Fruit fly (Drosophila melanogaster): ENCODE results near the gene mtgo.

Gene mtgo

dm6 chr2L:16500469-16500868 lies 44.3 kb upstream of the mtgo start (continued):
- TF ChIP-seq CG8089 (GFP tag; optimal IDR thresholded peaks at IDR 0.05) (peak; percentile 58), CG11560 (tag; IDR thresholded peaks at IDR 0.05) (peak; percentile 80), Camta (GFP tag; optimal IDR thresholded peaks at IDR 0.05) (peak; percentile 74), crol (GFP tag; IDR thresholded peaks at IDR 0.05) (peak; percentile 72), oc (tag; optimal IDR thresholded peaks at IDR 0.05) (peak; percentile 93), CG17186 (GFP tag; optimal IDR thresholded peaks at IDR 0.05) (peak; percentile 43), trh (GFP tag; optimal IDR thresholded peaks at IDR 0.05) (peak; percentile 65), CG7745 (tag; optimal IDR thresholded peaks at IDR 0.05) (no peak), sim (GFP tag; IDR thresholded peaks at IDR 0.05) (peak; percentile 87), CG31441 (GFP tag; IDR thresholded peaks at IDR 0.05) (peak; percentile 74), wek (GFP tag; optimal IDR thresholded peaks at IDR 0.05) (peak; percentile 77), ssp (GFP tag; IDR thresholded peaks at IDR 0.05) (peak; percentile 83), pros (GFP tag; optimal IDR thresholded peaks at IDR 0.05) (peak; percentile 35), CG14050 (GFP tag; IDR thresholded peaks at IDR 0.05) (peak; percentile 87), ap (GFP tag; IDR thresholded peaks at IDR 0.05) (peak; percentile 86), unpg (GFP tag; optimal IDR thresholded peaks at IDR 0.05) (peak; percentile 95), CG15269 (tag; optimal IDR thresholded peaks at IDR 0.05) (peak; percentile 92), pb (GFP tag; optimal IDR thresholded peaks at IDR 0.05) (peak; percentile 34), CG7271 (tag; optimal IDR thresholded peaks at IDR 0.05) (peak; percentile 67), CG17359 (tag; optimal IDR thresholded peaks at IDR 0.05) (peak; percentile 89), pita (GFP tag; optimal IDR thresholded peaks at IDR 0.05) (no peak), Sry-β (GFP tag; optimal IDR thresholded peaks at IDR 0.05) (no peak), knrl (GFP tag; IDR thresholded peaks at IDR 0.05; ENCODE audit: partially characterized antibody) (no peak), fd102C (GFP tag; optimal IDR thresholded peaks at IDR 0.05) (peak; percentile 62), CG6689 (GFP tag; IDR thresholded peaks at IDR 0.05) (peak; percentile 93), D19B (GFP tag; optimal IDR thresholded peaks at IDR 0.05) (peak; percentile 24), gro (GFP tag; optimal IDR thresholded peaks at IDR 0.05) (peak; percentile 76), jing (GFP tag; optimal IDR thresholded peaks at IDR 0.05) (peak; percentile 80), Dip2 (GFP tag; IDR thresholded peaks at IDR 0.05) (no peak), CG2116 (GFP tag; optimal IDR thresholded peaks at IDR 0.05) (peak; percentile 33), CG2199 (GFP tag; IDR thresholded peaks at IDR 0.05) (peak; percentile 94; the same call in 2 of the 3 replicates), slp2 (GFP tag; optimal IDR thresholded peaks at IDR 0.05) (peak; percentile 90), CG15011 (GFP tag; optimal IDR thresholded peaks at IDR 0.05) (peak; percentile 66), Hr3 (GFP tag; optimal IDR thresholded peaks at IDR 0.05) (peak; percentile 91), gt (GFP tag; IDR thresholded peaks at IDR 0.05) (peak; percentile 87), CG7839 (tag; optimal IDR thresholded peaks at IDR 0.05) (peak; percentile 92), CG1602 (GFP tag; optimal IDR thresholded peaks at IDR 0.05) (peak; percentile 84), tx (GFP tag; optimal IDR thresholded peaks at IDR 0.05) (peak; percentile 40), Doc2 (GFP tag; IDR thresholded peaks at IDR 0.05) (no peak), CG8765 (GFP tag; IDR thresholded peaks at IDR 0.05) (peak; percentile 92), CG12659 (GFP tag; optimal IDR thresholded peaks at IDR 0.05) (peak; percentile 87), CG13624 (GFP tag; optimal IDR thresholded peaks at IDR 0.05) (peak; percentile 68), CG3281 (GFP tag; optimal IDR thresholded peaks at IDR 0.05) (peak; percentile 78), sens (GFP tag) (peak; percentile 69), ewg (GFP tag; optimal IDR thresholded peaks at IDR 0.05) (peak; percentile 83), ab (GFP tag; optimal IDR thresholded peaks at IDR 0.05) (peak; percentile 78), zfh2 (GFP tag; optimal IDR thresholded peaks at IDR 0.05) (peak; percentile 57), grau (tag; optimal IDR thresholded peaks at IDR 0.05) (peak; percentile 98), Sox102F (GFP tag; optimal IDR thresholded peaks at IDR 0.05) (peak; percentile 94), CG15479 (GFP tag; optimal IDR thresholded peaks at IDR 0.05) (peak; percentile 11), CG16779 (GFP tag; IDR thresholded peaks at IDR 0.05) (peak; percentile 70), ftz-f1 (GFP tag; optimal IDR thresholded peaks at IDR 0.05) (no peak)

All from whole organism, embryonic.